Fruit fly (Drosophila melanogaster): Measurements from ENCODE around the gene Moca-cyp.

DNA sequence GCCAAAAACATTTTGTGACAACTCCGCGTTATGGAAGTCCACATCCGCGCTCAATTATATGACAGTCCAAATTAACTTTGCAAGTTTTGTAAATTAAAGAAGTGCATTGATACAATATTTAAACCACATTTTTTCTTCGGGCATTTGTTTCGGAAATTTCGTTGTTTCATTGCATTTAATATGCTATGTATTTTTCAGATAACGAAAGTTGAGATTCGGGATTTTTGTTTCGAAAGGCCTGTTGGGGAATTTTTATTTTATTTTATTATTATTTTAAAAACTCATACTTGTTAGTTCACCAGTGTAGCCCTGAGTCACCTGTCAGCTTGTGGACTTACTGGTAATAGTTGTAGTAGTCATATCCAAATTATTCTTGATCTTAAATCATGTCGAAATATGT is 46.4 kb upstream of the Moca-cyp start, which contains the start of gene UQCR-14L:
- TF ChIP-seq rgr (GFP tag; optimal IDR thresholded peaks at IDR 0.05) (no peak), foxo (GFP tag; optimal IDR thresholded peaks at IDR 0.05) (no peak), Vsx2 (GFP tag; optimal IDR thresholded peaks at IDR 0.05; ENCODE audit: partially characterized antibody) (no peak), h (GFP tag; optimal IDR thresholded peaks at IDR 0.05) (no peak), dmrt93B (GFP tag; optimal IDR thresholded peaks at IDR 0.05) (no peak), Dif (GFP tag; optimal IDR thresholded peaks at IDR 0.05; ENCODE audit: partially characterized antibody) (no peak), usp (GFP tag; optimal IDR thresholded peaks at IDR 0.05) (no peak), lola (GFP tag; optimal IDR thresholded peaks at IDR 0.05) (no peak)
